Fruit fly (Drosophila melanogaster) Kc167 (cell line): Measurements from ENCODE around the gene CHMP2B.

ENCODE experiments used
- Myc ChIP-seq: fragments of >200 bp; optimal IDR thresholded peaks from 2 replicates; lab custom pipeline; 2017; ENCODE audit warnings: missing external identifiers
- Sin3A ChIP-seq: fragments of >200 bp; optimal IDR thresholded peaks from 2 replicates; lab custom pipeline; 2018; ENCODE audit warnings: missing external identifiers
- h ChIP-seq: fragments of >200 bp; optimal IDR thresholded peaks from 3 replicates; lab custom pipeline; 2018; ENCODE audit warnings: missing external identifiers
- insv ChIP-seq: fragments of >200 bp; optimal IDR thresholded peaks from 3 replicates; lab custom pipeline; 2018; ENCODE audit warnings: missing external identifiers
- psq ChIP-seq: fragments of >200 bp; optimal IDR thresholded peaks from 2 replicates; lab custom pipeline; 2017; ENCODE audit warnings: missing external identifiers
- ttk ChIP-seq: sonication (Bioruptor generic); optimal IDR thresholded peaks from 2 replicates; lab custom pipeline; 2017; ENCODE audit warnings: missing external identifiers

CHMP2B gene

dm6 chr3L:5182994-5183566 lies 43.7 kb downstream of the CHMP2B start:
- TF ChIP-seq psq (lab: Kevin White, UChicago) (no peak), Myc (no peak), insv (lab: Kevin White, UChicago) (no peak), h (lab: Kevin White, UChicago) (no peak), ttk (lab: Kevin White, UChicago) (no peak), Sin3A (no peak)

DNA sequence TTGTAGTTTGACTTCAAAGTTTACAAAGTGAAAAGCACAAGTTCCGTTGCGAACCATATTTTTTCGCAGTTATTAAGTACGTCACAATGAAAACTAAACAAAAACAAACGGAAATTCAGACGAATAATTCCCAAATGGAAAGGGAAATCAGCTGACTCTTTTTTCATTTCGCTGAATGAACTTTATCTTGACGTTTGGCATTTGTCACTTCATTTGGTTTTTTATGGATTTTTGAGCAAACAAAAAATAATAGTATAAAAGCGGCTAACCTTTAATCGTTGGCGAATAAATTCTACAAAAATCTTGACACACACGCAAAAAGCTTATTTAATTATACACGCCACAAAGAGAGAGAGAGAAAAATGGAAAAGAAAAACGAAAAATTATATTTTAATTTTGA lies 44.2 kb downstream of the CHMP2B start:
- TF ChIP-seq ttk (lab: Kevin White, UChicago) = no peak
- TF ChIP-seq psq (lab: Kevin White, UChicago) = no peak
- no peak for TF ChIP-seq insv (lab: Kevin White, UChicago)
- no peak for TF ChIP-seq Myc
- no peak for TF ChIP-seq Sin3A
- TF ChIP-seq h (lab: Kevin White, UChicago) = no peak

DNA sequence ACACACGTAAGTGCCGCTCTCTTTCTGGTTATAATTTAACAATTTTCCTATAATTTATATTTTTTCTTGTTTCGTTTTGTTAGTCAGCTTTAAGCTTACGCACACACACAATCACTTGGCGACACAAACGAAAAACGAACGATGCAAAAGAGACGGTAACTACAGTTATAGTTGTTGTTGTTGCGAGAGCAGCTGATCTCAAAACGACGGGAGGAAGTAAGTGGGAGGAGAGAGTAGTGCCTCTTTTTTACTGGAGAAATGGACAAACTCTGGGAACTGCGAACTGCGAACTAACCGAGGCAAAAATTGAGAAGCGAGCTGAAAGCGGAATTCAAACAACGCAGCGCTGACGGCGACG lies 45.1 kb downstream of the CHMP2B start:
- TF ChIP-seq ttk (lab: Kevin White, UChicago) (no peak), Myc (no peak), insv (lab: Kevin White, UChicago) (no peak), Sin3A (no peak), psq (lab: Kevin White, UChicago) (peak; percentile 87), h (lab: Kevin White, UChicago) (no peak)

- TF ChIP-seq psq (lab: Kevin White, UChicago) (no peak), h (lab: Kevin White, UChicago) (no peak), Myc (no peak), ttk (lab: Kevin White, UChicago) (no peak), Sin3A (no peak), insv (lab: Kevin White, UChicago) (no peak)
Observed at dm6 chr3L:5184860-5185639, 45.6 kb downstream of the CHMP2B start.

dm6 chr3L:5186807-5187571 lies 47.6 kb downstream of the CHMP2B start:
- TF ChIP-seq insv (lab: Kevin White, UChicago) = no peak
- TF ChIP-seq h (lab: Kevin White, UChicago) = no peak
- TF ChIP-seq ttk (lab: Kevin White, UChicago) = no peak
- TF ChIP-seq psq (lab: Kevin White, UChicago) = no peak
- no peak for TF ChIP-seq Sin3A
- no peak for TF ChIP-seq Myc

- TF ChIP-seq h (lab: Kevin White, UChicago) (no peak), insv (lab: Kevin White, UChicago) (no peak), ttk (lab: Kevin White, UChicago) (no peak), Sin3A (no peak), psq (lab: Kevin White, UChicago) (no peak), Myc (no peak)
Observed at dm6 chr3L:5187572-5187934, 48.1 kb downstream of the CHMP2B start.

dm6 chr3L:5188402-5188801 lies 49.0 kb downstream of the CHMP2B start:
- TF ChIP-seq h (lab: Kevin White, UChicago) (no peak), insv (lab: Kevin White, UChicago) (no peak), Myc (no peak), Sin3A (no peak), ttk (lab: Kevin White, UChicago) (no peak), psq (lab: Kevin White, UChicago) (no peak)
